Worm (Caenorhabditis elegans) whole organism, L1 larva: ENCODE results near the gene mrps-16.

Experiments
- elt-3 ChIP-seq, 6 experiments: fragments of 150-350 bp in 1 of 6; sonication (generic microtip); optimal IDR thresholded peaks; 2 replicates each; lab custom pipeline; 2017 to 2018; ENCODE audit warnings: missing biosample characterization in 6 of 6, missing genetic modification characterization in 6 of 6, inconsistent platforms in 1 of 6
- mep-1 ChIP-seq: fragments of 150-350 bp; optimal IDR thresholded peaks from 2 replicates; lab custom pipeline; 2014; ENCODE audit warnings: missing biosample characterization, missing genetic modification characterization
- swsn-7 ChIP-seq: sonication (generic microtip); optimal IDR thresholded peaks from 2 replicates; lab custom pipeline; 2016; ENCODE audit warnings: missing genetic modification characterization, missing compliant biosample characterization

DNA sequence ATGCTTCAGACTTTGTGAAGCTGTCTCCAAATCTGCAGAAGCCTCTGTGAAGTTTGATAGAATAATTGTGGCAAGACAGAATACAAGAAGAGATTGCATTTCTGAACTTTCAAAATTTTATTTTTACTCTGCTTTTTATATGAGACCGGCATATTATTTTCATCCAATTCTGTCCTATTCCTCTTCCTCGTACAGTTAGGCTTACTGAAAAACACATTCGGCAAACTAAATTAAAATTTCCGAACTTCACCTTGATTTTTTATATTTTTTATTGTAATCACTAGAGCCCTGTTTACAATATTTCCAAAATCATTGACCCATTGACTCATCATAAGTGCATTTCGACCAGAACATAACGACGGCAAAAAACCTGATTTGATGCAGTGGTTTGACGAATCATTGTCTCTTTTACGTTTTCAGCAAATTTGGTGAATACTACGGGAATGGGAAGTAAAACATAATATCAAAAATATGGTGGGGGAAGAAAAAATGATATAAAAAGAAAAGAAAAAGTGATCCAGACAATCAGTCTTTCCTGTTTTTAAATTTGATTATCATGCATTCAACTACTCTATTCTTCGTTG is 24.1 kb downstream of the mrps-16 start, which contains the start of the genes suex-1 and F12A10.9:
- TF ChIP-seq elt-3 (tag; optimal IDR thresholded peaks at IDR 0.05; lab: Kevin White, UChicago) (no peak), swsn-7 (tag; lab: Kevin White, UChicago) (no peak), mep-1 (no peak)
